Fruit fly (Drosophila melanogaster): Measurements from ENCODE around the gene CG42816.

Gene CG42816

DNA sequence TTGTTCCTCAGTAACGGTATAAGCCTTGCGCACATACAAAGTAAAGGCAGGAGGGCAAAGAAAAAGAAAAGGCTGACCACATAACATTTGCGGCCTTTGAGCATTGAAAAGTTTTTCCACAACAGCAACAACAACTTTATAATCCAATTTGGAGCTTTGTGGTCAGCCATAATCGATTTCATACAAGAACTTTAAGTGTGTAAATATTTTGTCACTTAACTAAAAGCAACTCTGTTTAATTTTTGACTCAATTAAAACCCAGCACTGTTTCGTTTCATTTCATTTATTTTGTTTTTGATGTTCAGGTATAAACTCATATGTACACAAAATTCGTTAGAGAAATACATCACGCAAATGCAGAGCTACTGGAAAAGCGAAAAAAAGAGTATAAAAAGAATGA lies at the start of gene CG42816:
CG42816 (minus strand) TSS at position 101 of the 400 bp plus-strand sequence.
- TF ChIP-seq pan (optimal IDR thresholded peaks at IDR 0.05) = no peak
- TF ChIP-seq GATAd (GFP tag; optimal IDR thresholded peaks at IDR 0.05) = no peak
- no peak for TF ChIP-seq sage (GFP tag; optimal IDR thresholded peaks at IDR 0.05)
- no peak for TF ChIP-seq foxo (GFP tag; optimal IDR thresholded peaks at IDR 0.05)
- no peak for TF ChIP-seq ey (GFP tag; optimal IDR thresholded peaks at IDR 0.05)
- no peak for TF ChIP-seq Dif (GFP tag; optimal IDR thresholded peaks at IDR 0.05; ENCODE audit: partially characterized antibody)
- TF ChIP-seq OdsH (GFP tag; optimal IDR thresholded peaks at IDR 0.05) = no peak
- TF ChIP-seq CG32264 (GFP tag; optimal IDR thresholded peaks at IDR 0.05) = no peak
- TF ChIP-seq Myc (optimal IDR thresholded peaks at IDR 0.05) = no peak
- no peak for TF ChIP-seq h (GFP tag; optimal IDR thresholded peaks at IDR 0.05)
- TF ChIP-seq Rel (GFP tag; optimal IDR thresholded peaks at IDR 0.05) = no peak
- no peak for TF ChIP-seq Rel (tag; optimal IDR thresholded peaks at IDR 0.05)
- TF ChIP-seq sv (GFP tag; optimal IDR thresholded peaks at IDR 0.05) = no peak

DNA sequence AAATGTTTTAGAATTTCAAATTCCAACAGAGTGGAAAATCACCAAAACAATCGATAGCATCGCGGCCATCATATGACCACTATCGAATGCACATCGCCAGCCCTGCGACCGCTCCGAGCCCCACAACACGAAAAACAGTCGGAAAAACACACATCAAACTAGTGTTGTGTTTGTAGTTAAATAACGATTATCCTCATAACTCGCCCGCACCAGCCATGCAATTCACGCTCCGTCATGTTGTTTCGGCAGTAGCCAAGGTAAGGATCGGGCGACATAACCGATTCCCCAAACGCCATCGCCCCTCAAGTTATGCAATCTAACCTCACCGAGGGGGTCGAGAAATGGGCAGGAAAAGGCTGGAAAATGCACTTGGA lies 49.6 kb upstream of the CG42816 start:
- TF ChIP-seq HLH106 (tag; optimal IDR thresholded peaks at IDR 0.05) (peak; percentile 4), Rel (GFP tag; optimal IDR thresholded peaks at IDR 0.05) (no peak), Rel (tag; optimal IDR thresholded peaks at IDR 0.05) (peak; percentile 9), dmrt93B (GFP tag; optimal IDR thresholded peaks at IDR 0.05) (no peak)

- no peak for TF ChIP-seq Hnf4 (GFP tag; optimal IDR thresholded peaks at IDR 0.05)
- TF ChIP-seq tai (GFP tag; optimal IDR thresholded peaks at IDR 0.05) = no peak
- TF ChIP-seq CG32264 (GFP tag; optimal IDR thresholded peaks at IDR 0.05) = no peak
- TF ChIP-seq Rel (GFP tag; optimal IDR thresholded peaks at IDR 0.05) = no peak
- TF ChIP-seq Rel (tag; optimal IDR thresholded peaks at IDR 0.05) = peak; percentile 68
- TF ChIP-seq psq (GFP tag; optimal IDR thresholded peaks at IDR 0.05) = no peak
- no peak for TF ChIP-seq ey (GFP tag; optimal IDR thresholded peaks at IDR 0.05)
- peak; percentile 52 for TF ChIP-seq Sp1 (GFP tag; optimal IDR thresholded peaks at IDR 0.05)
- no peak for TF ChIP-seq foxo (GFP tag; optimal IDR thresholded peaks at IDR 0.05)
- TF ChIP-seq Hr78 (GFP tag; optimal IDR thresholded peaks at IDR 0.05) = no peak
- TF ChIP-seq Vsx2 (GFP tag; optimal IDR thresholded peaks at IDR 0.05; ENCODE audit: partially characterized antibody) = no peak
- peak; percentile 2 for TF ChIP-seq HLH106 (tag; optimal IDR thresholded peaks at IDR 0.05)
- no peak for TF ChIP-seq jim (GFP tag; optimal IDR thresholded peaks at IDR 0.05)
- TF ChIP-seq Abd-B (GFP tag; optimal IDR thresholded peaks at IDR 0.05) = no peak
- TF ChIP-seq Jra (GFP tag; optimal IDR thresholded peaks at IDR 0.05) = no peak
- TF ChIP-seq rgr (GFP tag; optimal IDR thresholded peaks at IDR 0.05) = peak; percentile 32
- no peak for TF ChIP-seq Mio (GFP tag; optimal IDR thresholded peaks at IDR 0.05)
- no peak for TF ChIP-seq GATAd (GFP tag; optimal IDR thresholded peaks at IDR 0.05)
- no peak for TF ChIP-seq sage (GFP tag; optimal IDR thresholded peaks at IDR 0.05)
- peak; percentile 44 for TF ChIP-seq dmrt93B (GFP tag; optimal IDR thresholded peaks at IDR 0.05)
- TF ChIP-seq usp (GFP tag; optimal IDR thresholded peaks at IDR 0.05) = no peak
- no peak for TF ChIP-seq CG9705 (GFP tag; optimal IDR thresholded peaks at IDR 0.05)
- TF ChIP-seq CrebA (GFP tag; optimal IDR thresholded peaks at IDR 0.05; ENCODE audit: borderline replicate concordance) = no peak
- peak; percentile 48 for TF ChIP-seq lola (GFP tag; optimal IDR thresholded peaks at IDR 0.05)
- no peak for TF ChIP-seq sv (GFP tag; optimal IDR thresholded peaks at IDR 0.05)
- TF ChIP-seq fru (GFP tag; optimal IDR thresholded peaks at IDR 0.05) = no peak
- TF ChIP-seq Dfd (GFP tag; optimal IDR thresholded peaks at IDR 0.05) = no peak
- no peak for TF ChIP-seq Myc (optimal IDR thresholded peaks at IDR 0.05)
- TF ChIP-seq woc (GFP tag; optimal IDR thresholded peaks at IDR 0.05) = peak; percentile 11
- TF ChIP-seq brk (GFP tag; optimal IDR thresholded peaks at IDR 0.05) = no peak
- no peak for TF ChIP-seq OdsH (GFP tag; optimal IDR thresholded peaks at IDR 0.05)
- TF ChIP-seq Hr83 (GFP tag; optimal IDR thresholded peaks at IDR 0.05; ENCODE audit: poor library complexity, severe bottlenecking) = peak; percentile 34
- peak; percentile 47 for TF ChIP-seq h (GFP tag; optimal IDR thresholded peaks at IDR 0.05)
- TF ChIP-seq br (GFP tag; optimal IDR thresholded peaks at IDR 0.05) = no peak
- no peak for TF ChIP-seq dl (GFP tag; optimal IDR thresholded peaks at IDR 0.05; ENCODE audit: insufficient read depth in 1 of 2, partially characterized antibody in 2 of 2)
- TF ChIP-seq Dif (GFP tag; optimal IDR thresholded peaks at IDR 0.05; ENCODE audit: partially characterized antibody) = no peak
These were observed 49.0 kb upstream of the CG42816 start, which contains the start of the genes MED19 and CG7430 for dm6 chr3L:17846169-17846981. Gene MED19 (minus strand): TSS chr3L:17846501. Gene CG7430 (plus strand): TSS chr3L:17846916.

Data from whole organism, wandering third instar larva.